Fruit fly (Drosophila melanogaster): ENCODE results near the gene cm.

cm gene

dm6 chrX:6985182-6985851 is 25.6 kb downstream of the cm start (continued):
- TF ChIP-seq Abd-B (GFP tag; optimal IDR thresholded peaks at IDR 0.05), result peak; percentile 62
- no peak for TF ChIP-seq Dfd (GFP tag; optimal IDR thresholded peaks at IDR 0.05)
- peak; percentile 76 for TF ChIP-seq CG12236 (GFP tag; optimal IDR thresholded peaks at IDR 0.05)
- peak; percentile 42 for TF ChIP-seq CG15073 (GFP tag; optimal IDR thresholded peaks at IDR 0.05)
- no peak for TF ChIP-seq ash1 (GFP tag; optimal IDR thresholded peaks at IDR 0.05)
- peak; percentile 79 for TF ChIP-seq CG11504 (tag; optimal IDR thresholded peaks at IDR 0.05)
- peak; percentile 72 for TF ChIP-seq CG18599 (GFP tag; optimal IDR thresholded peaks at IDR 0.05)
- TF ChIP-seq Hr3 (GFP tag; optimal IDR thresholded peaks at IDR 0.05), result peak; percentile 79
- TF ChIP-seq zfh1 (GFP tag; IDR thresholded peaks at IDR 0.05), result peak; percentile 85
- TF ChIP-seq slbo (GFP tag; IDR thresholded peaks at IDR 0.05), result peak; percentile 66
- TF ChIP-seq CG6813 (GFP tag; optimal IDR thresholded peaks at IDR 0.05), result peak; percentile 68
- peak; percentile 36; the same call in 1 of the 2 replicates for TF ChIP-seq CG5953 (GFP tag; IDR thresholded peaks at IDR 0.05)
- peak; percentile 61 for TF ChIP-seq tap (tag; optimal IDR thresholded peaks at IDR 0.05)
- TF ChIP-seq B-H1 (GFP tag; IDR thresholded peaks at IDR 0.05), result peak; percentile 37
- TF ChIP-seq lab (GFP tag; optimal IDR thresholded peaks at IDR 0.05), result peak; percentile 64
- TF ChIP-seq Sox100B (GFP tag; optimal IDR thresholded peaks at IDR 0.05), result peak; percentile 71
- peak; percentile 64 for TF ChIP-seq org-1 (GFP tag; optimal IDR thresholded peaks at IDR 0.05)
- no peak for TF ChIP-seq hth (optimal IDR thresholded peaks at IDR 0.05)
- TF ChIP-seq CTCF (GFP tag; optimal IDR thresholded peaks at IDR 0.05), result no peak
- peak; percentile 73 for TF ChIP-seq CG13624 (GFP tag; optimal IDR thresholded peaks at IDR 0.05)
- peak; percentile 64 for TF ChIP-seq lmd (GFP tag; IDR thresholded peaks at IDR 0.05)
- TF ChIP-seq CG5180 (GFP tag; optimal IDR thresholded peaks at IDR 0.05), result peak; percentile 32
- TF ChIP-seq CG4404 (GFP tag; IDR thresholded peaks at IDR 0.05), result peak; percentile 70
- TF ChIP-seq CG6854 (GFP tag; optimal IDR thresholded peaks at IDR 0.05), result peak; percentile 10
- peak; percentile 57 for TF ChIP-seq gcm2 (GFP tag; optimal IDR thresholded peaks at IDR 0.05)
- peak; percentile 3 for TF ChIP-seq CG14965 (GFP tag; optimal IDR thresholded peaks at IDR 0.05; ENCODE audit: borderline replicate concordance)
- TF ChIP-seq CG1529 (GFP tag; optimal IDR thresholded peaks at IDR 0.05), result peak; percentile 82
- TF ChIP-seq CG14860 (GFP tag; IDR thresholded peaks at IDR 0.05; ENCODE audit: partially characterized antibody), result peak; percentile 51; the same call in 1 of the 3 replicates
- peak; percentile 14 for TF ChIP-seq Meics (GFP tag; optimal IDR thresholded peaks at IDR 0.05)
- TF ChIP-seq gfzf (GFP tag; optimal IDR thresholded peaks at IDR 0.05), result no peak
- TF ChIP-seq Rfx (GFP tag; IDR thresholded peaks at IDR 0.05), result peak; percentile 28
- TF ChIP-seq ems (GFP tag; optimal IDR thresholded peaks at IDR 0.05), result peak; percentile 60
- TF ChIP-seq Hr78 (GFP tag; optimal IDR thresholded peaks at IDR 0.05), result no peak
- TF ChIP-seq knrl (GFP tag; IDR thresholded peaks at IDR 0.05; ENCODE audit: partially characterized antibody), result no peak
- TF ChIP-seq mld (GFP tag; IDR thresholded peaks at IDR 0.05; ENCODE audit: partially characterized antibody), result no peak; the same call in 2 of the 3 replicates
- TF ChIP-seq CG11085 (GFP tag; IDR thresholded peaks at IDR 0.05), result no peak; the same call in 1 of the 2 replicates
- TF ChIP-seq CG1602 (GFP tag; optimal IDR thresholded peaks at IDR 0.05), result peak; percentile 79
- no peak for TF ChIP-seq CG34376 (GFP tag; optimal IDR thresholded peaks at IDR 0.05)
- peak; percentile 69 for TF ChIP-seq slp2 (GFP tag; optimal IDR thresholded peaks at IDR 0.05)
- TF ChIP-seq CG18262 (tag; optimal IDR thresholded peaks at IDR 0.05), result peak; percentile 92
- peak; percentile 99 for TF ChIP-seq sens (GFP tag)
- no peak for TF ChIP-seq Nf-YC (tag; optimal IDR thresholded peaks at IDR 0.05)
- peak; percentile 90 for TF ChIP-seq row (GFP tag; IDR thresholded peaks at IDR 0.05)
- peak; percentile 81 for TF ChIP-seq phol (tag; optimal IDR thresholded peaks at IDR 0.05)
- no peak for TF ChIP-seq Trl (optimal IDR thresholded peaks at IDR 0.05)
- TF ChIP-seq Trl (GFP tag; optimal IDR thresholded peaks at IDR 0.05), result peak; percentile 73
- TF ChIP-seq CG13894 (tag; optimal IDR thresholded peaks at IDR 0.05), result peak; percentile 67
- peak; percentile 69; the same call in 1 of the 2 replicates for TF ChIP-seq ranshi (GFP tag; IDR thresholded peaks at IDR 0.05)
- peak; percentile 63 for TF ChIP-seq CG10654 (GFP tag; optimal IDR thresholded peaks at IDR 0.05)
- peak; percentile 38; the same call in 1 of the 2 replicates for TF ChIP-seq onecut (GFP tag; IDR thresholded peaks at IDR 0.05)
